Worm (Caenorhabditis elegans) whole organism, late embryonic: ENCODE results near the gene B0457.2.

Experiments used
- ama-1 ChIP-seq: fragments of 150-350 bp; optimal IDR thresholded peaks from 2 replicates; lab custom pipeline; 2014
- ceh-19 ChIP-seq: fragments of 200-800 bp; sonication (Bioruptor generic); optimal IDR thresholded peaks from 2 replicates; lab custom pipeline; 2018; ENCODE audit warnings: mild to moderate bottlenecking, missing genetic modification characterization, missing compliant biosample characterization
- ceh-22 ChIP-seq: sonication (generic microtip); optimal IDR thresholded peaks from 2 replicates; lab custom pipeline; 2017; ENCODE audit warnings: missing biosample characterization, missing genetic modification characterization
- ceh-34 ChIP-seq: sonication (generic microtip); optimal IDR thresholded peaks from 2 replicates; lab custom pipeline; 2016; ENCODE audit warnings: mild to moderate bottlenecking, missing genetic modification characterization, missing compliant biosample characterization
- ceh-45 ChIP-seq: fragments of 200-800 bp; sonication (Bioruptor generic); IDR thresholded peaks from 2 replicates; pipeline ENCODE4 v1.3.6; 2022; ENCODE audit warnings: missing genetic modification reagents, missing genetic modification characterization, missing compliant biosample characterization
- dmd-4 ChIP-seq: sonication (generic microtip); optimal IDR thresholded peaks from 2 replicates; lab custom pipeline; 2016; ENCODE audit warnings: borderline replicate concordance, missing genetic modification characterization, missing compliant biosample characterization
- dve-1 ChIP-seq: sonication (generic microtip); optimal IDR thresholded peaks from 2 replicates; lab custom pipeline; 2017; ENCODE audit warnings: antibody characterized with exemption, mild to moderate bottlenecking, missing genetic modification characterization, missing compliant biosample characterization
- nfya-1 ChIP-seq: sonication (generic microtip); optimal IDR thresholded peaks from 2 replicates; lab custom pipeline; 2017; ENCODE audit warnings: missing genetic modification characterization, mild to moderate bottlenecking, missing compliant biosample characterization, antibody characterized with exemption, moderate library complexity
- nhr-11 ChIP-seq: fragments of 150-350 bp; optimal IDR thresholded peaks from 2 replicates; lab custom pipeline; 2014; ENCODE audit warnings: missing biosample characterization, missing genetic modification characterization
- pha-4 ChIP-seq: fragments of 150-350 bp; optimal IDR thresholded peaks from 2 replicates; lab custom pipeline; 2018; ENCODE audit warnings: missing biosample characterization, missing genetic modification reagents, missing genetic modification characterization
- sox-2 ChIP-seq: fragments of 200-800 bp; sonication (Bioruptor generic); IDR thresholded peaks from 2 replicates; pipeline ENCODE4 v1.3.6; 2022; ENCODE audit warnings: missing genetic modification reagents, missing genetic modification characterization, missing compliant biosample characterization
- unc-42 ChIP-seq: sonication (generic microtip); optimal IDR thresholded peaks from 2 replicates; lab custom pipeline; 2016; ENCODE audit warnings: missing genotype, missing genetic modification characterization, missing compliant biosample characterization
- unc-55 ChIP-seq: sonication (generic microtip); optimal IDR thresholded peaks from 2 replicates; lab custom pipeline; 2017; ENCODE audit warnings: missing biosample characterization, missing genetic modification reagents, missing genetic modification characterization

- TF ChIP-seq unc-42 (tag; lab: Kevin White, UChicago) (no peak), ceh-45 (GFP tag; lab: Robert Waterston, UW) (no peak), dve-1 (tag; lab: Kevin White, UChicago) (no peak), pha-4 (tag; lab: Kevin White, UChicago) (no peak), nhr-11 (tag; lab: Kevin White, UChicago) (no peak), ama-1 (lab: Kevin White, UChicago) (no peak), unc-55 (GFP tag; lab: Kevin White, UChicago) (no peak), ceh-34 (tag; lab: Kevin White, UChicago) (no peak), nfya-1 (no peak), dmd-4 (tag; lab: Kevin White, UChicago) (no peak), ceh-19 (no peak), ceh-22 (no peak), sox-2 (GFP tag; lab: Robert Waterston, UW) (no peak)
Measured at ce11 chrII:8926451-8926850, at the start of gene B0457.2.
